Worm (Caenorhabditis elegans) whole organism, young adult: ENCODE measurements around the gene F29B9.5.
A peak's percentile ranks its signal among the peaks of the same experiment; 100 is the strongest.

Experiments
- C17E4.6 ChIP-seq: fragments of 200-800 bp; sonication (Bioruptor generic); IDR thresholded peaks from 2 replicates; pipeline ENCODE4 v1.3.6; 2022; ENCODE audit warnings: missing genetic modification reagents, missing genetic modification characterization, missing compliant biosample characterization
- D2030.7 ChIP-seq: fragments of 200-800 bp; sonication (Bioruptor generic); IDR thresholded peaks from 2 replicates; pipeline ENCODE4 v1.3.6; 2022; ENCODE audit warnings: missing genetic modification reagents, missing genetic modification characterization, missing compliant biosample characterization
- F33H1.4 ChIP-seq: fragments of 200-800 bp; sonication (Bioruptor generic); IDR thresholded peaks from 2 replicates; pipeline ENCODE4 v1.3.6; 2022; ENCODE audit warnings: missing genetic modification reagents, missing genetic modification characterization, missing compliant biosample characterization
- F37B4.10 ChIP-seq: fragments of 200-800 bp; sonication (Bioruptor generic); IDR thresholded peaks from 2 replicates; pipeline ENCODE4 v1.3.6; 2022; ENCODE audit warnings: missing genetic modification characterization, missing compliant biosample characterization
- F49E8.2 ChIP-seq: sonication (generic microtip); optimal IDR thresholded peaks from 3 replicates; lab custom pipeline; 2017; ENCODE audit warnings: missing genetic modification characterization, mild to moderate bottlenecking, missing compliant biosample characterization, antibody characterized with exemption, moderate library complexity; ENCODE audit not compliant: insufficient read depth
- K11D2.4 ChIP-seq: fragments of 200-800 bp; sonication (Bioruptor generic); IDR thresholded peaks from 2 replicates; pipeline ENCODE4 v1.3.6; 2022; ENCODE audit warnings: missing genetic modification reagents, missing genetic modification characterization, missing compliant biosample characterization
- K12H6.12 ChIP-seq: fragments of 200-800 bp; sonication (Bioruptor generic); optimal IDR thresholded peaks from 2 replicates; lab custom pipeline; 2018; ENCODE audit warnings: mild to moderate bottlenecking, missing genetic modification characterization, missing compliant biosample characterization
- T07F8.4 ChIP-seq: sonication (generic microtip); optimal IDR thresholded peaks from 2 replicates; lab custom pipeline; 2016; ENCODE audit warnings: mild to moderate bottlenecking, missing genetic modification characterization, moderate library complexity, missing compliant biosample characterization
- Y53F4B.3 ChIP-seq: fragments of 200-800 bp; sonication (Bioruptor generic); IDR thresholded peaks from 2 replicates; pipeline ENCODE4 v1.3.6; 2022; ENCODE audit warnings: missing genetic modification reagents, missing genetic modification characterization, missing compliant biosample characterization
- Y53G8AR.9 ChIP-seq: fragments of 200-800 bp; sonication (Bioruptor generic); conservative IDR thresholded peaks from 2 replicates; pipeline ENCODE4 v1.3.6; 2022; ENCODE audit warnings: missing genetic modification reagents, missing genetic modification characterization, missing compliant biosample characterization
- Y67H2A.10 ChIP-seq: fragments of 200-800 bp; sonication (Bioruptor generic); conservative IDR thresholded peaks from 2 replicates; pipeline ENCODE4 v1.3.6; 2022; ENCODE audit warnings: missing genetic modification reagents, missing genetic modification characterization, missing compliant biosample characterization
- ama-1 ChIP-seq, 3 experiments: fragments of 150-350 bp in 1 of 3; sonication (generic microtip) in 2 of 3; optimal IDR thresholded peaks; 2 replicates each; lab custom pipeline; 2014 to 2018; ENCODE audit warnings: missing biosample characterization in 2 of 3, missing genetic modification characterization in 2 of 3, missing genetic modification reagents in 2 of 3
- attf-3 ChIP-seq: fragments of 200-800 bp; sonication (Bioruptor generic); conservative IDR thresholded peaks from 2 replicates; pipeline ENCODE4 v1.3.6; 2022; ENCODE audit warnings: missing genetic modification reagents, missing genetic modification characterization, missing compliant biosample characterization
- attf-5 ChIP-seq: fragments of 200-800 bp; sonication (Bioruptor generic); optimal IDR thresholded peaks from 2 replicates; lab custom pipeline; 2018; ENCODE audit warnings: mild to moderate bottlenecking, missing genetic modification characterization, missing compliant biosample characterization
- ceh-100 ChIP-seq: fragments of 200-800 bp; sonication (Bioruptor generic); IDR thresholded peaks from 2 replicates; pipeline ENCODE4 v1.3.6; 2022; ENCODE audit warnings: missing genetic modification reagents, missing genetic modification characterization, missing compliant biosample characterization
- ceh-91 ChIP-seq: fragments of 200-800 bp; sonication (Bioruptor generic); IDR thresholded peaks from 2 replicates; pipeline ENCODE4 v1.3.6; 2022; ENCODE audit warnings: missing genetic modification reagents, missing genetic modification characterization, missing compliant biosample characterization
- dpl-1 ChIP-seq: fragments of 150-350 bp; optimal IDR thresholded peaks from 2 replicates; lab custom pipeline; 2014; ENCODE audit warnings: missing biosample characterization, missing genetic modification reagents, missing genetic modification characterization
- egrh-3 ChIP-seq: fragments of 200-800 bp; sonication (Bioruptor generic); IDR thresholded peaks from 2 replicates; pipeline ENCODE4 v1.3.6; 2022; ENCODE audit warnings: missing genetic modification reagents, missing genetic modification characterization, missing compliant biosample characterization
- hsf-1 ChIP-seq: fragments of 200-800 bp; sonication (Bioruptor generic); IDR thresholded peaks from 2 replicates; pipeline ENCODE4 v1.3.6; 2022; ENCODE audit warnings: missing genetic modification reagents, missing genetic modification characterization, missing compliant biosample characterization
- let-526 ChIP-seq: fragments of 200-800 bp; sonication (Bioruptor generic); IDR thresholded peaks from 2 replicates; pipeline ENCODE4 v1.3.6; 2022; ENCODE audit warnings: missing genetic modification reagents, missing genetic modification characterization, missing compliant biosample characterization
- let-607 ChIP-seq, 2 experiments: fragments of 200-800 bp in 1 of 2; sonication (Bioruptor generic) in 1 of 2; sonication (generic microtip) in 1 of 2; optimal IDR thresholded peaks; 2 replicates each; lab custom pipeline; 2016 to 2018; ENCODE audit warnings: mild to moderate bottlenecking in 2 of 2, missing compliant biosample characterization in 2 of 2, missing genetic modification characterization in 2 of 2, moderate library complexity in 2 of 2, missing genotype in 1 of 2
- lsl-1 ChIP-seq: fragments of 200-800 bp; sonication (Bioruptor generic); optimal IDR thresholded peaks from 2 replicates; lab custom pipeline; 2018; ENCODE audit warnings: mild to moderate bottlenecking, missing genetic modification characterization, moderate library complexity, missing compliant biosample characterization
- lsy-27 ChIP-seq: sonication (generic microtip); optimal IDR thresholded peaks from 2 replicates; lab custom pipeline; 2017; ENCODE audit warnings: missing genetic modification characterization, mild to moderate bottlenecking, missing compliant biosample characterization, antibody characterized with exemption, missing genotype, borderline replicate concordance; ENCODE audit not compliant: insufficient read depth
- madf-3 ChIP-seq: fragments of 200-800 bp; sonication (Bioruptor generic); IDR thresholded peaks from 2 replicates; pipeline ENCODE4 v1.3.6; 2022; ENCODE audit warnings: missing genetic modification reagents, missing genetic modification characterization, missing compliant biosample characterization
- madf-6 ChIP-seq: fragments of 200-800 bp; sonication (Bioruptor generic); IDR thresholded peaks from 2 replicates; pipeline ENCODE4 v1.3.6; 2022; ENCODE audit warnings: missing genetic modification reagents, missing genetic modification characterization, missing compliant biosample characterization
- mcd-1 ChIP-seq: fragments of 200-800 bp; sonication (Bioruptor generic); IDR thresholded peaks from 2 replicates; pipeline ENCODE4 v1.3.6; 2022; ENCODE audit warnings: missing genetic modification reagents, missing genetic modification characterization, missing compliant biosample characterization
- mes-4 ChIP-seq: sonication (generic microtip); optimal IDR thresholded peaks from 2 replicates; lab custom pipeline; 2016; ENCODE audit warnings: missing genotype, missing genetic modification characterization, missing compliant biosample characterization
- nfyb-1 ChIP-seq: fragments of 200-800 bp; sonication (Bioruptor generic); IDR thresholded peaks from 2 replicates; pipeline ENCODE4 v1.3.6; 2022; ENCODE audit warnings: missing genetic modification reagents, missing genetic modification characterization, missing compliant biosample characterization
- rec-8 ChIP-seq, 2 experiments: sonication (generic microtip); optimal IDR thresholded peaks; 2 replicates each; lab custom pipeline; 2016; ENCODE audit warnings: mild to moderate bottlenecking in 2 of 2, missing genetic modification characterization in 2 of 2, missing genetic modification reagents in 2 of 2, missing genotype in 2 of 2, missing biosample characterization in 1 of 2, missing compliant biosample characterization in 1 of 2, moderate library complexity in 1 of 2
- rpc-1 ChIP-seq, 2 experiments: fragments of 150-350 bp in 1 of 2; sonication (generic microtip) in 1 of 2; optimal IDR thresholded peaks; 2 replicates each; lab custom pipeline; 2014 to 2018; ENCODE audit warnings: missing biosample characterization in 1 of 2, missing genetic modification characterization in 1 of 2, missing genetic modification reagents in 1 of 2, missing genotype in 1 of 2
- sea-2 ChIP-seq: fragments of 200-800 bp; sonication (Bioruptor generic); IDR thresholded peaks from 2 replicates; pipeline ENCODE4 v1.3.6; 2022; ENCODE audit warnings: missing genetic modification characterization, missing compliant biosample characterization
- snpc-3.4 ChIP-seq: sonication (generic microtip); optimal IDR thresholded peaks from 2 replicates; lab custom pipeline; 2017; ENCODE audit warnings: missing genetic modification characterization, mild to moderate bottlenecking, missing compliant biosample characterization, antibody characterized with exemption, moderate library complexity, missing genotype, missing genetic modification reagents
- unc-62 ChIP-seq: fragments of 150-350 bp; optimal IDR thresholded peaks from 2 replicates; lab custom pipeline; 2014; ENCODE audit warnings: missing biosample characterization, missing genetic modification reagents, missing genetic modification characterization
- zfh-2 ChIP-seq: fragments of 200-800 bp; sonication (Bioruptor generic); conservative IDR thresholded peaks from 2 replicates; pipeline ENCODE4 v1.3.6; 2022; ENCODE audit warnings: missing genetic modification reagents, missing genetic modification characterization, missing compliant biosample characterization
- ztf-18 ChIP-seq: sonication (generic microtip); optimal IDR thresholded peaks from 2 replicates; lab custom pipeline; 2016; ENCODE audit warnings: missing genotype, mild to moderate bottlenecking, missing genetic modification characterization, missing compliant biosample characterization
- ztf-25 ChIP-seq: fragments of 200-800 bp; sonication (Bioruptor generic); IDR thresholded peaks from 2 replicates; pipeline ENCODE4 v1.3.6; 2022; ENCODE audit warnings: missing genetic modification reagents, missing genetic modification characterization, missing compliant biosample characterization
- ztf-6 ChIP-seq: fragments of 200-800 bp; sonication (Bioruptor generic); IDR thresholded peaks from 2 replicates; pipeline ENCODE4 v1.3.6; 2022; ENCODE audit warnings: missing genetic modification reagents, missing genetic modification characterization, missing compliant biosample characterization

Gene F29B9.5

ce11 chrIV:4655979-4656378 is 3.8 kb downstream of the F29B9.5 start (continued):
- TF ChIP-seq hsf-1 (GFP tag; lab: Robert Waterston, UW), result no peak
- TF ChIP-seq mcd-1, result peak; percentile 32; the same call in 1 of the 2 replicates
- TF ChIP-seq lsl-1 (GFP tag; lab: Kevin White, UChicago), result no peak
- no peak for TF ChIP-seq ztf-6 (GFP tag; lab: Robert Waterston, UW)
- TF ChIP-seq madf-3 (GFP tag; lab: Robert Waterston, UW), result 0 out of 2 replicates have a peak, but pooled peaks have one; percentile 64
- TF ChIP-seq, all 124 proteins: peak for 7

- TF ChIP-seq T07F8.4 (tag; lab: Kevin White, UChicago) (no peak), zfh-2 (GFP tag; lab: Robert Waterston, UW) (peak; percentile 5; the same call in 1 of the 2 replicates)
- TF ChIP-seq, all 124 proteins: peak for 1
Measured at ce11 chrIV:4656380-4656779, 4.2 kb downstream of the F29B9.5 start.

- no peak for TF ChIP-seq Y53G8AR.9 (GFP tag; lab: Robert Waterston, UW)
- no peak for TF ChIP-seq rec-8 (tag; optimal IDR thresholded peaks at IDR 0.05; lab: Kevin White, UChicago)
- TF ChIP-seq let-607 (tag; optimal IDR thresholded peaks at IDR 0.05; lab: Kevin White, UChicago), result no peak
- TF ChIP-seq unc-62 (GFP tag; lab: Kevin White, UChicago), result no peak
- TF ChIP-seq dpl-1 (GFP tag; lab: Kevin White, UChicago), result no peak
- no peak for TF ChIP-seq F49E8.2
- TF ChIP-seq K11D2.4, result no peak
- no peak for TF ChIP-seq K12H6.12 (tag; lab: Kevin White, UChicago)
- no peak for TF ChIP-seq sea-2 (GFP tag; lab: Robert Waterston, UW)
- TF ChIP-seq mes-4 (tag; lab: Kevin White, UChicago), result no peak
Measured at ce11 chrIV:4657874-4658273, 5.7 kb downstream of the F29B9.5 start, which contains the start of gene col-111. Gene col-111 (minus strand): TSS chrIV:4657974.

ce11 chrIV:4658702-4659101 is 6.5 kb downstream of the F29B9.5 start:
- 0 out of 2 replicates have a peak, but pooled peaks have one; percentile 84 for TF ChIP-seq F37B4.10 (GFP tag; lab: Robert Waterston, UW)
- peak; percentile 37; the same call in 1 of the 2 replicates for TF ChIP-seq hsf-1 (GFP tag; lab: Robert Waterston, UW)
- TF ChIP-seq egrh-3 (GFP tag; lab: Robert Waterston, UW), result peak; percentile 51; the same call in 1 of the 2 replicates
- TF ChIP-seq lsl-1 (GFP tag; lab: Kevin White, UChicago), result peak; percentile 23
- peak; percentile 50 for TF ChIP-seq zfh-2 (GFP tag; lab: Robert Waterston, UW)
- TF ChIP-seq C17E4.6, result peak; percentile 53; the same call in 1 of the 2 replicates
- peak; percentile 9; the same call in 1 of the 2 replicates for TF ChIP-seq ceh-91 (GFP tag; lab: Robert Waterston, UW)
- TF ChIP-seq madf-6 (GFP tag; lab: Robert Waterston, UW), result peak; percentile 24; the same call in 1 of the 2 replicates
- 0 out of 2 replicates have a peak, but pooled peaks have one; percentile 10 for TF ChIP-seq ceh-100
- TF ChIP-seq ztf-25 (GFP tag; lab: Robert Waterston, UW), result 0 out of 2 replicates have a peak, but pooled peaks have one; percentile 52
- TF ChIP-seq F33H1.4 (GFP tag; lab: Robert Waterston, UW), result peak; percentile 70

ce11 chrIV:4659277-4659676 is 7.1 kb downstream of the F29B9.5 start, which contains the start of gene mrps-21:
Gene mrps-21 (minus strand): TSS chrIV:4659517.
- TF ChIP-seq snpc-3.4 (peak; percentile 16), let-526 (GFP tag; lab: Robert Waterston, UW) (no peak), K11D2.4 (no peak), nfyb-1 (0 out of 2 replicates have a peak, but pooled peaks have one; percentile 31), lsy-27 (tag; lab: Kevin White, UChicago) (no peak), Y67H2A.10 (GFP tag; lab: Robert Waterston, UW) (no peak), ztf-18 (tag; lab: Kevin White, UChicago) (no peak), ceh-100 (peak; percentile 60), C17E4.6 (no peak), Y53G8AR.9 (GFP tag; lab: Robert Waterston, UW) (0 out of 2 replicates have a peak, but pooled peaks have one; percentile 35), madf-6 (GFP tag; lab: Robert Waterston, UW) (peak; percentile 41; the same call in 1 of the 2 replicates), attf-3 (GFP tag; lab: Robert Waterston, UW) (no peak), Y53F4B.3 (GFP tag; lab: Robert Waterston, UW) (no peak), rpc-1 (optimal IDR thresholded peaks at IDR 0.05; lab: Kevin White, UChicago) (no peak), rpc-1 (tag; optimal IDR thresholded peaks at IDR 0.05; lab: Kevin White, UChicago) (no peak), D2030.7 (no peak), ama-1 (optimal IDR thresholded peaks at IDR 0.05; lab: Kevin White, UChicago) (peak; percentile 16), ama-1 (GFP tag; optimal IDR thresholded peaks at IDR 0.05; lab: Kevin White, UChicago) (no peak), attf-5 (GFP tag; lab: Kevin White, UChicago) (no peak)
